Worm (Caenorhabditis elegans) whole organism, L1 larva: ENCODE data around the gene col-116.
A peak's percentile ranks its signal among the peaks of the same experiment; 100 is the strongest.

Source experiments
- C04F5.9 ChIP-seq: sonication (generic microtip); optimal IDR thresholded peaks from 2 replicates; lab custom pipeline; 2016; ENCODE audit warnings: missing genetic modification characterization, missing compliant biosample characterization
- C16A3.4 ChIP-seq: fragments of 150-350 bp; optimal IDR thresholded peaks from 2 replicates; lab custom pipeline; 2014; ENCODE audit warnings: missing biosample characterization, missing genetic modification characterization
- F16B12.6 ChIP-seq: fragments of 150-350 bp; optimal IDR thresholded peaks from 2 replicates; lab custom pipeline; 2014; ENCODE audit warnings: missing biosample characterization, missing genetic modification characterization
- Y116A8C.19 ChIP-seq: sonication (generic microtip); optimal IDR thresholded peaks from 2 replicates; lab custom pipeline; 2016; ENCODE audit warnings: missing compliant biosample characterization, missing genetic modification characterization, borderline replicate concordance
- alr-1 ChIP-seq: fragments of 200-800 bp; sonication (Bioruptor generic); optimal IDR thresholded peaks from 2 replicates; lab custom pipeline; 2018; ENCODE audit warnings: borderline replicate concordance, mild to moderate bottlenecking, missing genetic modification characterization, missing compliant biosample characterization
- aly-2 ChIP-seq: fragments of 150-350 bp; optimal IDR thresholded peaks from 2 replicates; lab custom pipeline; 2014; ENCODE audit warnings: missing biosample characterization, missing genetic modification characterization
- ama-1 ChIP-seq: fragments of 150-350 bp; optimal IDR thresholded peaks from 2 replicates; lab custom pipeline; 2014
- ceh-90 ChIP-seq: sonication (generic microtip); optimal IDR thresholded peaks from 2 replicates; lab custom pipeline; 2016; ENCODE audit warnings: missing genetic modification characterization, missing compliant biosample characterization
- ces-1 ChIP-seq: fragments of 150-350 bp; optimal IDR thresholded peaks from 2 replicates; lab custom pipeline; 2014; ENCODE audit warnings: missing biosample characterization, missing genetic modification reagents, missing genetic modification characterization
- efl-1 ChIP-seq, 4 experiments: fragments of 150-350 bp; optimal IDR thresholded peaks in 3 of 4; peaks in 1 of 4; 1 replicate in 1 of 4; 2 replicates in 3 of 4; lab custom pipeline; 2014; ENCODE audit warnings: missing biosample characterization in 2 of 4, missing genetic modification characterization in 2 of 4, missing genetic modification reagents in 2 of 4
- efl-3 ChIP-seq: fragments of 200-800 bp; sonication (Bioruptor generic); optimal IDR thresholded peaks from 2 replicates; lab custom pipeline; 2018; ENCODE audit warnings: mild to moderate bottlenecking, missing genetic modification characterization, missing compliant biosample characterization
- egl-13 ChIP-seq: sonication (generic microtip); optimal IDR thresholded peaks from 2 replicates; lab custom pipeline; 2016; ENCODE audit warnings: missing genotype, missing genetic modification reagents, missing genetic modification characterization, missing compliant biosample characterization
- egl-27 ChIP-seq, 2 experiments: fragments of 150-350 bp in 1 of 2; sonication (generic microtip); optimal IDR thresholded peaks; 3 replicates each; lab custom pipeline; 2017 to 2018; ENCODE audit warnings: missing biosample characterization in 2 of 2, missing genetic modification characterization in 2 of 2, missing genetic modification reagents in 2 of 2
- elt-2 ChIP-seq: sonication (generic microtip); optimal IDR thresholded peaks from 2 replicates; lab custom pipeline; 2016; ENCODE audit warnings: missing genetic modification characterization, mild to moderate bottlenecking, inconsistent platforms, missing compliant biosample characterization, missing genetic modification reagents
- elt-3 ChIP-seq, 6 experiments: fragments of 150-350 bp in 1 of 6; sonication (generic microtip); optimal IDR thresholded peaks; 2 replicates each; lab custom pipeline; 2017 to 2018; ENCODE audit warnings: missing biosample characterization in 6 of 6, missing genetic modification characterization in 6 of 6, inconsistent platforms in 1 of 6
- fkh-10 ChIP-seq: sonication (generic microtip); optimal IDR thresholded peaks from 2 replicates; lab custom pipeline; 2017; ENCODE audit warnings: missing biosample characterization, missing genetic modification reagents, missing genetic modification characterization
- fkh-8 ChIP-seq: sonication (generic microtip); optimal IDR thresholded peaks from 2 replicates; lab custom pipeline; 2016; ENCODE audit warnings: mild to moderate bottlenecking, missing genetic modification characterization, missing compliant biosample characterization
- fos-1 ChIP-seq: fragments of 150-350 bp; optimal IDR thresholded peaks from 2 replicates; lab custom pipeline; 2014; ENCODE audit warnings: missing biosample characterization, missing genetic modification characterization
- hlh-4 ChIP-seq: sonication (generic microtip); optimal IDR thresholded peaks from 2 replicates; lab custom pipeline; 2016; ENCODE audit warnings: mild to moderate bottlenecking, missing genetic modification characterization, missing compliant biosample characterization
- jun-1 ChIP-seq: fragments of 150-350 bp; optimal IDR thresholded peaks from 2 replicates; lab custom pipeline; 2014; ENCODE audit warnings: missing biosample characterization, missing genetic modification reagents, missing genetic modification characterization
- lin-13 ChIP-seq: fragments of 150-350 bp; optimal IDR thresholded peaks from 2 replicates; lab custom pipeline; 2014; ENCODE audit warnings: missing biosample characterization, missing genetic modification reagents, missing genetic modification characterization
- lin-15B ChIP-seq: fragments of 150-350 bp; sonication (generic microtip); optimal IDR thresholded peaks from 3 replicates; lab custom pipeline; 2014; ENCODE audit warnings: missing biosample characterization, missing genetic modification characterization
- lin-35 ChIP-seq, 2 experiments: fragments of 150-350 bp; optimal IDR thresholded peaks; 2 replicates each; lab custom pipeline; 2014; ENCODE audit warnings: missing biosample characterization in 2 of 2, missing genetic modification characterization in 2 of 2, missing genetic modification reagents in 2 of 2
- lin-39 ChIP-seq: fragments of 150-350 bp; optimal IDR thresholded peaks from 2 replicates; lab custom pipeline; 2014; ENCODE audit warnings: missing biosample characterization, missing genetic modification reagents, missing genetic modification characterization
- lir-3 ChIP-seq: sonication (generic microtip); optimal IDR thresholded peaks from 2 replicates; lab custom pipeline; 2016; ENCODE audit warnings: mild to moderate bottlenecking, missing genetic modification characterization, moderate library complexity, missing compliant biosample characterization; ENCODE audit not compliant: poor library complexity
- lsy-2 ChIP-seq, 2 experiments: fragments of 150-350 bp; optimal IDR thresholded peaks; 2 replicates each; lab custom pipeline; 2014; ENCODE audit warnings: missing biosample characterization in 2 of 2, missing genetic modification characterization in 2 of 2
- mef-2 ChIP-seq: fragments of 150-350 bp; optimal IDR thresholded peaks from 2 replicates; lab custom pipeline; 2014; ENCODE audit warnings: missing biosample characterization, missing genetic modification characterization
- nhr-11 ChIP-seq: fragments of 150-350 bp; optimal IDR thresholded peaks from 2 replicates; lab custom pipeline; 2014; ENCODE audit warnings: missing biosample characterization, missing genetic modification characterization
- nhr-19 ChIP-seq: fragments of 200-800 bp; sonication (Bioruptor generic); conservative IDR thresholded peaks from 2 replicates; pipeline ENCODE4 v1.3.6; 2022; ENCODE audit warnings: missing genetic modification characterization, missing compliant biosample characterization
- nhr-20 ChIP-seq: sonication (generic microtip); optimal IDR thresholded peaks from 2 replicates; lab custom pipeline; 2016; ENCODE audit warnings: mild to moderate bottlenecking, missing genetic modification characterization, missing compliant biosample characterization
- nhr-237 ChIP-seq: fragments of 150-350 bp; optimal IDR thresholded peaks from 2 replicates; lab custom pipeline; 2014; ENCODE audit warnings: missing biosample characterization, missing genetic modification characterization
- nhr-47 ChIP-seq: sonication (generic microtip); optimal IDR thresholded peaks from 2 replicates; lab custom pipeline; 2016; ENCODE audit warnings: mild to moderate bottlenecking, missing genetic modification characterization, moderate library complexity, missing compliant biosample characterization
- nhr-84 ChIP-seq: sonication (generic microtip); optimal IDR thresholded peaks from 2 replicates; lab custom pipeline; 2017; ENCODE audit warnings: missing biosample characterization, missing genetic modification characterization
- nhr-85 ChIP-seq: sonication (generic microtip); peaks from one replicate; lab custom pipeline; 2016; ENCODE audit warnings: missing genetic modification characterization, inconsistent platforms, missing compliant biosample characterization
- nhr-90 ChIP-seq: sonication (generic microtip); optimal IDR thresholded peaks from 2 replicates; lab custom pipeline; 2016; ENCODE audit warnings: mild to moderate bottlenecking, missing genetic modification characterization, missing compliant biosample characterization; ENCODE audit not compliant: poor library complexity
- rnt-1 ChIP-seq: sonication (generic microtip); optimal IDR thresholded peaks from 2 replicates; lab custom pipeline; 2016; ENCODE audit warnings: mild to moderate bottlenecking, missing genetic modification characterization, moderate library complexity, missing compliant biosample characterization
- skn-1 ChIP-seq: fragments of 150-350 bp; optimal IDR thresholded peaks from 2 replicates; lab custom pipeline; 2014; ENCODE audit warnings: missing biosample characterization, missing genetic modification characterization
- snpc-4 ChIP-seq: fragments of 150-350 bp; optimal IDR thresholded peaks from 2 replicates; lab custom pipeline; 2014; ENCODE audit warnings: missing biosample characterization, missing genetic modification characterization
- snu-23 ChIP-seq: sonication (generic microtip); optimal IDR thresholded peaks from 2 replicates; lab custom pipeline; 2016; ENCODE audit warnings: missing genetic modification characterization, missing compliant biosample characterization
- sptf-1 ChIP-seq: fragments of 150-350 bp; optimal IDR thresholded peaks from 2 replicates; lab custom pipeline; 2014; ENCODE audit warnings: missing biosample characterization, missing genetic modification characterization
- sup-37 ChIP-seq: fragments of 200-800 bp; sonication (Bioruptor generic); optimal IDR thresholded peaks from 2 replicates; lab custom pipeline; 2018; ENCODE audit warnings: mild to moderate bottlenecking, missing genetic modification characterization, missing compliant biosample characterization
- swsn-7 ChIP-seq: sonication (generic microtip); optimal IDR thresholded peaks from 2 replicates; lab custom pipeline; 2016; ENCODE audit warnings: missing genetic modification characterization, missing compliant biosample characterization
- unc-130 ChIP-seq: fragments of 150-350 bp; optimal IDR thresholded peaks from 2 replicates; lab custom pipeline; 2017; ENCODE audit warnings: missing biosample characterization, missing genetic modification characterization, inconsistent platforms
- unc-30 ChIP-seq: sonication (generic microtip); optimal IDR thresholded peaks from 2 replicates; lab custom pipeline; 2017; ENCODE audit warnings: missing biosample characterization, missing genetic modification characterization
- unc-98 ChIP-seq: fragments of 200-800 bp; sonication (Bioruptor generic); IDR thresholded peaks from 2 replicates; pipeline ENCODE4 v1.3.6; 2022; ENCODE audit warnings: missing genetic modification characterization, missing compliant biosample characterization
- xbp-1 ChIP-seq: sonication (generic microtip); optimal IDR thresholded peaks from 2 replicates; lab custom pipeline; 2016; ENCODE audit warnings: missing genetic modification characterization, missing compliant biosample characterization
- zag-1 ChIP-seq: fragments of 150-350 bp; optimal IDR thresholded peaks from 2 replicates; lab custom pipeline; 2014; ENCODE audit warnings: missing biosample characterization, missing genetic modification characterization
- zip-4 ChIP-seq: fragments of 200-800 bp; sonication (Bioruptor generic); optimal IDR thresholded peaks from 2 replicates; lab custom pipeline; 2018; ENCODE audit warnings: mild to moderate bottlenecking, missing genetic modification characterization, moderate library complexity, missing compliant biosample characterization
- ztf-11 ChIP-seq, 2 experiments: sonication (generic microtip); optimal IDR thresholded peaks; 2 replicates each; lab custom pipeline; 2016 to 2017; ENCODE audit warnings: missing genetic modification characterization in 2 of 2, missing biosample characterization in 1 of 2, missing compliant biosample characterization in 1 of 2

The col-116 gene

DNA sequence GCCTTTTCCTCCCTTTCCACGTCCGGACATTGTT is 21.9 kb upstream of the col-116 start, which contains the start of gene his-31:
TSS of gene his-31 (minus strand) at position 30 of the 34 bp plus-strand sequence.
- no peak for TF ChIP-seq F16B12.6 (tag; lab: Kevin White, UChicago)
- TF ChIP-seq elt-2: no peak
- no peak for TF ChIP-seq lir-3 (tag; lab: Kevin White, UChicago)
- no peak for TF ChIP-seq sptf-1 (tag; lab: Kevin White, UChicago)
- no peak for TF ChIP-seq lin-15B (tag; lab: Kevin White, UChicago)
- TF ChIP-seq nhr-237 (tag; lab: Kevin White, UChicago): no peak
- TF ChIP-seq ceh-90 (tag; lab: Kevin White, UChicago): no peak
- TF ChIP-seq lin-13 (GFP tag; lab: Kevin White, UChicago): no peak
- TF ChIP-seq unc-130 (tag; lab: Kevin White, UChicago): no peak

DNA sequence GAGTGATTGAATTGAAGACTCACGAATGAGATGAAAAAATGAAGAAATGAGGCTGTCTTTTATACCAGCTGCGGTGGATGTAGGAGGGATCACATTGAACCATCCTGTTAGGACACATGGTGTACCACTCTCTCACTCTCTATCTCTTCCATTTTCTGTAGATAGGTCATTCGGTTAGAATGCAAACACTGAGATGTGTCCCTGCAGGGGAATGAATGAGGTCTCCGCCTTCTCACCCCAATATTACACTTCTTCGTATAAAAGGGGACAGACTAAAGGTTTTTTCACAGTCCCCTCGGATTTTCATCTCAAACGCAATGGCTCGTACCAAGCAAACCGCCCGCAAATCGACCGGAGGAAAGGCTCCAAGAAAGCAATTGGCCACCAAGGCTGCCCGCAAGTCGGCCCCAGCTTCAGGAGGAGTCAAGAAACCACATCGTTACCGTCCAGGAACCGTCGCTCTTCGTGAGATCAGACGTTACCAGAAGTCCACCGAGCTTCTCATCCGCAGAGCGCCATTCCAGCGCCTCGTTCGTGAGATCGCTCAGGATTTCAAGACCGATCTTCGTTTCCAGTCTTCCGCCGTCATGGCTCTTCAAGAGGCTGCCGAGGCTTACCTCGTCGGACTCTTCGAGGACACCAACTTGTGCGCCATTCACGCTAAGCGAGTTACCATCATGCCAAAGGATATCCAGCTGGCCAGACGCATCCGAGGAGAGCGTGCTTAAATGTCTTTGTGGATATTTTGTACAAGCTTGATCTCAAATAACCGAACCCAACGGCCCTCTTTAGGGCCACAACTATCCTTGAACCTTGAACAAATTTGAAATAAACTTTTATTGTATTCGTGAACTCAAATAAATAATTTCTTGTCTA is 21.5 kb upstream of the col-116 start, which contains the start of gene his-32:
TSS of gene his-32 (plus strand) at position 318 of the 876 bp plus-strand sequence.
- peak; percentile 56 for TF ChIP-seq lir-3 (tag; lab: Kevin White, UChicago)
- TF ChIP-seq elt-2: no peak
- TF ChIP-seq zag-1: no peak
- peak in 1 of 6 experiments; percentile 47 for TF ChIP-seq elt-3 (tag; optimal IDR thresholded peaks at IDR 0.05; lab: Kevin White, UChicago)
- TF ChIP-seq skn-1 (tag; lab: Kevin White, UChicago): no peak
- TF ChIP-seq lin-13 (GFP tag; lab: Kevin White, UChicago): peak; percentile 55
- TF ChIP-seq sptf-1 (tag; lab: Kevin White, UChicago): no peak
- TF ChIP-seq zip-4: no peak
- peak; percentile 79 for TF ChIP-seq swsn-7 (tag; lab: Kevin White, UChicago)
- TF ChIP-seq nhr-19 (GFP tag; lab: Robert Waterston, UW): peak; percentile 16; the same call in 1 of the 2 replicates
- TF ChIP-seq Y116A8C.19 (tag; lab: Kevin White, UChicago): no peak
- peak; percentile 61 for TF ChIP-seq C16A3.4 (tag; lab: Kevin White, UChicago)
- TF ChIP-seq lin-35 (GFP tag; optimal IDR thresholded peaks at IDR 0.05; lab: Kevin White, UChicago): peak in 1 of 2 experiments; percentile 18
- no peak for TF ChIP-seq egl-27 (tag; optimal IDR thresholded peaks at IDR 0.05; lab: Kevin White, UChicago)
- no peak for TF ChIP-seq snpc-4 (tag; lab: Kevin White, UChicago)
- TF ChIP-seq nhr-90 (tag; lab: Kevin White, UChicago): peak; percentile 59
- TF ChIP-seq ama-1 (lab: Kevin White, UChicago): no peak
- peak; percentile 74 for TF ChIP-seq lin-39 (tag; lab: Kevin White, UChicago)
- TF ChIP-seq C04F5.9 (tag; lab: Kevin White, UChicago): no peak
- no peak for TF ChIP-seq nhr-11 (tag; lab: Kevin White, UChicago)
- no peak for TF ChIP-seq unc-30 (tag; lab: Kevin White, UChicago)
- TF ChIP-seq ztf-11 (tag; optimal IDR thresholded peaks at IDR 0.05; lab: Kevin White, UChicago): peak; percentile 60 to 97
- peak; percentile 18 to 43 for TF ChIP-seq efl-1 (optimal IDR thresholded peaks at IDR 0.05; lab: Kevin White, UChicago)
- peak in 1 of 2 experiments; percentile 89 for TF ChIP-seq efl-1 (GFP tag; optimal IDR thresholded peaks at IDR 0.05 in 1 of 2; lab: Kevin White, UChicago)
- TF ChIP-seq fos-1 (tag; lab: Kevin White, UChicago): no peak
- TF ChIP-seq sup-37 (GFP tag; lab: Kevin White, UChicago): no peak
- TF ChIP-seq unc-130 (tag; lab: Kevin White, UChicago): no peak
- TF ChIP-seq nhr-85 (tag; lab: Kevin White, UChicago): peak; percentile 81
- TF ChIP-seq lsy-2 (tag; optimal IDR thresholded peaks at IDR 0.05; lab: Kevin White, UChicago): peak in 1 of 2 experiments; percentile 71
- TF ChIP-seq ces-1 (GFP tag; lab: Kevin White, UChicago): no peak
- TF ChIP-seq unc-98 (GFP tag; lab: Robert Waterston, UW): no peak
- TF ChIP-seq egl-13 (tag; lab: Kevin White, UChicago): no peak
- peak; percentile 62 for TF ChIP-seq nhr-47
- TF ChIP-seq rnt-1: peak; percentile 58
- no peak for TF ChIP-seq fkh-8
- TF ChIP-seq efl-3 (GFP tag; lab: Kevin White, UChicago): peak; percentile 82
- TF ChIP-seq hlh-4 (tag; lab: Kevin White, UChicago): no peak
- no peak for TF ChIP-seq nhr-237 (tag; lab: Kevin White, UChicago)
- no peak for TF ChIP-seq fkh-10 (GFP tag; lab: Kevin White, UChicago)
- TF ChIP-seq alr-1 (tag; lab: Kevin White, UChicago): no peak
- peak; percentile 68 for TF ChIP-seq snu-23
- TF ChIP-seq nhr-20: peak; percentile 59
- TF ChIP-seq aly-2: no peak
- no peak for TF ChIP-seq nhr-84 (tag; lab: Kevin White, UChicago)
- no peak for TF ChIP-seq mef-2 (tag; lab: Kevin White, UChicago)
- TF ChIP-seq xbp-1 (tag; lab: Kevin White, UChicago): peak; percentile 39
- no peak for TF ChIP-seq jun-1 (tag; lab: Kevin White, UChicago)
